Worm (Caenorhabditis elegans) whole organism, midembryonic: ENCODE measurements around the gene ZK1307.3.

Experiments used
- cog-1 ChIP-seq: sonication (generic microtip); optimal IDR thresholded peaks from 2 replicates; lab custom pipeline; 2016; ENCODE audit warnings: missing genetic modification characterization, missing compliant biosample characterization
- flt-1 ChIP-seq: fragments of 200-800 bp; sonication (Bioruptor generic); IDR thresholded peaks from 2 replicates; pipeline ENCODE4 v1.3.6; 2022; ENCODE audit warnings: missing genetic modification characterization, missing compliant biosample characterization
- ztf-29 ChIP-seq: fragments of 200-800 bp; sonication (Bioruptor generic); IDR thresholded peaks from 2 replicates; pipeline ENCODE4 v1.3.6; 2022; ENCODE audit warnings: missing genetic modification reagents, missing genetic modification characterization, missing compliant biosample characterization

DNA sequence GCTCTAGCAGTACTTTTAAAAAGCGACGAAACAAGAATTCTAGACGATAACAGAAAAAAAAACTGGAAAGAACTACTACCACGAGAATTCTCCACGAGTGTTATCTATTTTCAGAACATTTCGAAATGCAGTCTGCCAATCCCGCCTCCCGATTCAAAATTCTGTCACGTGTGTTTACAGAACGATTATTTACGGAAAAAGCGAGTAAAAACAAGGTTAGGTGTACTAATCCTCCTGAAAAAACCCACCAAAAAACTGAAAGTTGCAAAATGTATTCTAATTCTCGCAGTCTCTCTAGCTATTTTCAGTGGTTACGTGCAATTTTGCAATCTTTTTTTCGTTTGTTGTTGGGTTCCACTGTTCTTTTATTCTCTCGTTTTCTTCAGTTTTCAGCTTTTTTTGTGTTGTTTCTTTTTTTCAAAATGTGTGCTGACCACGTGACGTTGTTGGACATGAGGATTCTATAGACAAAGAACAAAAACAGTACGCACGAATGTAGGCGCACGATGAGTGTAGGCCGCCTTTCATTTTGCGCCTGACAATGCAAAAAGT lies 46.3 kb downstream of the ZK1307.3 start:
- TF ChIP-seq cog-1 (no peak), flt-1 (GFP tag; lab: Robert Waterston, UW) (no peak), ztf-29 (GFP tag; lab: Robert Waterston, UW) (no peak)
